Fruit fly (Drosophila melanogaster): Measurements from ENCODE around the gene NdufA3.

The NdufA3 gene

dm6 chrX:9131523-9131922 is 28.3 kb downstream of the NdufA3 start:
- no peak for TF ChIP-seq fd59A (GFP tag; optimal IDR thresholded peaks at IDR 0.05)

- TF ChIP-seq Hr38 (GFP tag; optimal IDR thresholded peaks at IDR 0.05) (no peak), CG3032 (tag; optimal IDR thresholded peaks at IDR 0.05) (no peak), CG7368 (GFP tag; optimal IDR thresholded peaks at IDR 0.05) (no peak), Sox14 (GFP tag; optimal IDR thresholded peaks at IDR 0.05) (no peak), salr (GFP tag; optimal IDR thresholded peaks at IDR 0.05) (no peak), Lpt (GFP tag; optimal IDR thresholded peaks at IDR 0.05) (no peak)
Measured at dm6 chrX:9130243-9130642, 29.6 kb downstream of the NdufA3 start.

- TF ChIP-seq Sox14 (GFP tag; optimal IDR thresholded peaks at IDR 0.05) (no peak), ss (GFP tag; optimal IDR thresholded peaks at IDR 0.05) (no peak), fd85E (GFP tag; optimal IDR thresholded peaks at IDR 0.05) (no peak), spab (GFP tag; optimal IDR thresholded peaks at IDR 0.05) (no peak), acj6 (GFP tag; optimal IDR thresholded peaks at IDR 0.05) (no peak), CG32006 (GFP tag; optimal IDR thresholded peaks at IDR 0.05) (no peak), Blimp-1 (GFP tag; optimal IDR thresholded peaks at IDR 0.05) (no peak), CG6808 (GFP tag; optimal IDR thresholded peaks at IDR 0.05) (no peak), CG1621 (tag; optimal IDR thresholded peaks at IDR 0.05) (no peak), CG3032 (tag; optimal IDR thresholded peaks at IDR 0.05) (no peak), Hr38 (GFP tag; optimal IDR thresholded peaks at IDR 0.05) (no peak), CG3919 (GFP tag; optimal IDR thresholded peaks at IDR 0.05) (no peak), CG16779 (tag; optimal IDR thresholded peaks at IDR 0.05) (no peak), Eip93F (GFP tag; optimal IDR thresholded peaks at IDR 0.05) (no peak), CG6854 (GFP tag; optimal IDR thresholded peaks at IDR 0.05) (no peak), topi (GFP tag; optimal IDR thresholded peaks at IDR 0.05) (no peak), CG8632 (GFP tag; optimal IDR thresholded peaks at IDR 0.05) (no peak), Smox (GFP tag; optimal IDR thresholded peaks at IDR 0.05) (no peak), pdm3 (GFP tag; optimal IDR thresholded peaks at IDR 0.05) (no peak), salr (GFP tag; optimal IDR thresholded peaks at IDR 0.05) (no peak)
Measured at dm6 chrX:9129436-9129835, 30.4 kb downstream of the NdufA3 start.

- TF ChIP-seq CG10631 (GFP tag; optimal IDR thresholded peaks at IDR 0.05) (no peak), CG11902 (GFP tag; optimal IDR thresholded peaks at IDR 0.05) (no peak), fd59A (GFP tag; optimal IDR thresholded peaks at IDR 0.05) (no peak), OdsH (GFP tag; optimal IDR thresholded peaks at IDR 0.05) (no peak), CG11294 (GFP tag; IDR thresholded peaks at IDR 0.05) (no peak), Eip93F (GFP tag; optimal IDR thresholded peaks at IDR 0.05) (no peak), spab (GFP tag; optimal IDR thresholded peaks at IDR 0.05) (no peak), eg (GFP tag; IDR thresholded peaks at IDR 0.05) (no peak), CG9139 (GFP tag; optimal IDR thresholded peaks at IDR 0.05) (no peak), CG6163 (GFP tag; IDR thresholded peaks at IDR 0.05) (no peak), salr (GFP tag; optimal IDR thresholded peaks at IDR 0.05) (no peak), CG11762 (GFP tag; optimal IDR thresholded peaks at IDR 0.05; ENCODE audit: insufficient read depth) (no peak), cyc (GFP tag; optimal IDR thresholded peaks at IDR 0.05) (no peak), Sox15 (GFP tag; optimal IDR thresholded peaks at IDR 0.05) (no peak)
Measured at dm6 chrX:9128012-9128280, 31.9 kb downstream of the NdufA3 start.

dm6 chrX:9127264-9128011 is 32.4 kb downstream of the NdufA3 start:
- peak; percentile 41 for TF ChIP-seq CG32006 (GFP tag; optimal IDR thresholded peaks at IDR 0.05)
- no peak for TF ChIP-seq cyc (GFP tag; optimal IDR thresholded peaks at IDR 0.05)
- no peak for TF ChIP-seq Hr38 (GFP tag; optimal IDR thresholded peaks at IDR 0.05)
- TF ChIP-seq CG6792 (GFP tag; optimal IDR thresholded peaks at IDR 0.05): no peak
- TF ChIP-seq CG10669 (GFP tag; optimal IDR thresholded peaks at IDR 0.05): no peak
- no peak for TF ChIP-seq Ets96B (tag; optimal IDR thresholded peaks at IDR 0.05)
- TF ChIP-seq CG15336 (GFP tag; IDR thresholded peaks at IDR 0.05): peak; percentile 35; the same call in 1 of the 2 replicates
- TF ChIP-seq CG1621 (tag; optimal IDR thresholded peaks at IDR 0.05): no peak
- TF ChIP-seq salr (GFP tag; optimal IDR thresholded peaks at IDR 0.05): no peak
- no peak for TF ChIP-seq Met (GFP tag; optimal IDR thresholded peaks at IDR 0.05)
- TF ChIP-seq svp (GFP tag): no peak
- TF ChIP-seq eg (GFP tag; IDR thresholded peaks at IDR 0.05): peak; percentile 48; the same call in 1 of the 3 replicates
- no peak for TF ChIP-seq CG31627 (GFP tag; optimal IDR thresholded peaks at IDR 0.05)
- no peak for TF ChIP-seq pdm3 (GFP tag; optimal IDR thresholded peaks at IDR 0.05)
- no peak for TF ChIP-seq CG9139 (GFP tag; optimal IDR thresholded peaks at IDR 0.05)
- no peak for TF ChIP-seq OdsH (GFP tag; optimal IDR thresholded peaks at IDR 0.05)
- no peak for TF ChIP-seq lz (GFP tag; optimal IDR thresholded peaks at IDR 0.05)
- no peak for TF ChIP-seq Eip75B (GFP tag; optimal IDR thresholded peaks at IDR 0.05)
- peak; percentile 22 for TF ChIP-seq Hr4 (GFP tag; optimal IDR thresholded peaks at IDR 0.05)
- peak; percentile 11 for TF ChIP-seq Eip78C (GFP tag)
